Worm (Caenorhabditis elegans) whole organism, mixed stage, embryonic: ENCODE measurements around the gene F22E5.23.
"Not testable (repeated sequence)": the region's sequence is repeated elsewhere in the genome, so short reads cannot be mapped to it uniquely, and the experiment has no call there.

Experiments
- M03D4.4 ChIP-seq: sonication (generic microtip); optimal IDR thresholded peaks from 2 replicates; lab custom pipeline; 2017; ENCODE audit warnings: mild to moderate bottlenecking, missing genetic modification characterization, missing compliant biosample characterization
- bed-3 ChIP-seq: fragments of 200-800 bp; sonication (Bioruptor generic); optimal IDR thresholded peaks from 3 replicates; lab custom pipeline; 2018; ENCODE audit warnings: mild to moderate bottlenecking, missing genetic modification characterization, moderate library complexity, missing compliant biosample characterization
- blmp-1 ChIP-seq: fragments of 150-350 bp; optimal IDR thresholded peaks from 2 replicates; lab custom pipeline; 2014; ENCODE audit warnings: missing biosample characterization, missing genetic modification characterization
- ceh-39 ChIP-seq: fragments of 150-350 bp; optimal IDR thresholded peaks from 2 replicates; lab custom pipeline; 2014; ENCODE audit warnings: missing biosample characterization, missing genetic modification characterization
- ceh-43 ChIP-seq: fragments of 200-800 bp; sonication (Bioruptor generic); optimal IDR thresholded peaks from 2 replicates; lab custom pipeline; 2018; ENCODE audit warnings: mild to moderate bottlenecking, missing genetic modification characterization, moderate library complexity, missing compliant biosample characterization
- ceh-83 ChIP-seq: fragments of 200-800 bp; sonication (Bioruptor generic); optimal IDR thresholded peaks from 2 replicates; lab custom pipeline; 2018; ENCODE audit warnings: mild to moderate bottlenecking, missing genetic modification characterization, missing compliant biosample characterization
- ces-1 ChIP-seq: fragments of 150-350 bp; optimal IDR thresholded peaks from 2 replicates; lab custom pipeline; 2014; ENCODE audit warnings: missing biosample characterization, missing genetic modification reagents, missing genetic modification characterization
- drap-1 ChIP-seq: fragments of 200-800 bp; sonication (Bioruptor generic); optimal IDR thresholded peaks from 3 replicates; lab custom pipeline; 2018; ENCODE audit warnings: mild to moderate bottlenecking, missing genetic modification characterization, missing compliant biosample characterization
- elt-1 ChIP-seq: sonication (generic microtip); optimal IDR thresholded peaks from 2 replicates; lab custom pipeline; 2017; ENCODE audit warnings: missing genetic modification characterization, mild to moderate bottlenecking, missing compliant biosample characterization, antibody characterized with exemption, moderate library complexity, borderline replicate concordance; ENCODE audit not compliant: insufficient read depth
- elt-3 ChIP-seq: fragments of 150-350 bp; optimal IDR thresholded peaks from 2 replicates; lab custom pipeline; 2014; ENCODE audit warnings: missing biosample characterization, missing genetic modification characterization
- flh-1 ChIP-seq: fragments of 200-800 bp; sonication (Bioruptor generic); optimal IDR thresholded peaks from 2 replicates; lab custom pipeline; 2018; ENCODE audit warnings: mild to moderate bottlenecking, missing genetic modification characterization, moderate library complexity, missing compliant biosample characterization
- ham-2 ChIP-seq: fragments of 200-800 bp; sonication (Bioruptor generic); optimal IDR thresholded peaks from 2 replicates; lab custom pipeline; 2018; ENCODE audit warnings: mild to moderate bottlenecking, missing genetic modification characterization, missing compliant biosample characterization
- hlh-1 ChIP-seq: fragments of 150-350 bp; optimal IDR thresholded peaks from 2 replicates; lab custom pipeline; 2014; ENCODE audit warnings: missing biosample characterization, missing genetic modification reagents, missing genetic modification characterization
- lin-13 ChIP-seq: fragments of 150-350 bp; optimal IDR thresholded peaks from 2 replicates; lab custom pipeline; 2014; ENCODE audit warnings: missing biosample characterization, missing genetic modification characterization
- lin-32 ChIP-seq: fragments of 200-800 bp; sonication (Bioruptor generic); optimal IDR thresholded peaks from 2 replicates; lab custom pipeline; 2018; ENCODE audit warnings: mild to moderate bottlenecking, missing genetic modification characterization, missing compliant biosample characterization
- lsy-2 ChIP-seq: fragments of 150-350 bp; optimal IDR thresholded peaks from 2 replicates; lab custom pipeline; 2014; ENCODE audit warnings: missing biosample characterization, missing genetic modification characterization
- mls-2 ChIP-seq: sonication (generic microtip); optimal IDR thresholded peaks from 2 replicates; lab custom pipeline; 2016; ENCODE audit warnings: mild to moderate bottlenecking, missing genetic modification characterization, moderate library complexity, missing compliant biosample characterization
- nhr-12 ChIP-seq: fragments of 150-350 bp; optimal IDR thresholded peaks from 2 replicates; lab custom pipeline; 2014; ENCODE audit warnings: missing biosample characterization, missing genetic modification characterization
- nhr-2 ChIP-seq: fragments of 150-350 bp; optimal IDR thresholded peaks from 2 replicates; lab custom pipeline; 2014; ENCODE audit warnings: missing biosample characterization, missing genetic modification characterization
- nhr-28 ChIP-seq: fragments of 150-350 bp; optimal IDR thresholded peaks from 2 replicates; lab custom pipeline; 2014; ENCODE audit warnings: missing biosample characterization, missing genetic modification characterization
- nhr-76 ChIP-seq: sonication (generic microtip); optimal IDR thresholded peaks from 2 replicates; lab custom pipeline; 2017; ENCODE audit warnings: missing biosample characterization, missing genetic modification characterization
- pha-4 ChIP-seq: fragments of 150-350 bp; optimal IDR thresholded peaks from 2 replicates; lab custom pipeline; 2018; ENCODE audit warnings: missing biosample characterization, missing genetic modification reagents, missing genetic modification characterization
- snpc-4 ChIP-seq: fragments of 150-350 bp; optimal IDR thresholded peaks from 2 replicates; lab custom pipeline; 2014; ENCODE audit warnings: missing biosample characterization, missing genetic modification characterization
- sptf-1 ChIP-seq: sonication (generic microtip); optimal IDR thresholded peaks from 2 replicates; lab custom pipeline; 2017; ENCODE audit warnings: mild to moderate bottlenecking, missing genetic modification characterization, moderate library complexity, missing compliant biosample characterization
- tbx-8 ChIP-seq: fragments of 200-800 bp; sonication (Bioruptor generic); optimal IDR thresholded peaks from 2 replicates; lab custom pipeline; 2018; ENCODE audit warnings: mild to moderate bottlenecking, missing genetic modification characterization, moderate library complexity, missing compliant biosample characterization
- unc-120 ChIP-seq: sonication (generic microtip); optimal IDR thresholded peaks from 2 replicates; lab custom pipeline; 2017; ENCODE audit warnings: missing genetic modification characterization, missing compliant biosample characterization; ENCODE audit not compliant: poor library complexity, severe bottlenecking
- unc-62 ChIP-seq: fragments of 150-350 bp; optimal IDR thresholded peaks from 2 replicates; lab custom pipeline; 2014; ENCODE audit warnings: missing biosample characterization, missing genetic modification reagents, missing genetic modification characterization
- zip-8 ChIP-seq: fragments of 150-350 bp; optimal IDR thresholded peaks from 2 replicates; lab custom pipeline; 2014; ENCODE audit warnings: missing biosample characterization, missing genetic modification characterization
- ztf-11 ChIP-seq: fragments of 150-350 bp; optimal IDR thresholded peaks from 2 replicates; lab custom pipeline; 2014; ENCODE audit warnings: missing biosample characterization, missing genetic modification characterization

Gene F22E5.23

ce11 chrII:2673534-2673933 is 32.5 kb downstream of the F22E5.23 start, which contains the start of the genes F22E5.20 and F22E5.1:
F22E5.20 (minus strand) TSS chrII:2673634.
F22E5.1 (plus strand) TSS chrII:2673775.
- not testable (repeated sequence) for TF ChIP-seq ztf-11, ceh-39, elt-3 (tag; lab: Kevin White, UChicago)
- TF ChIP-seq, all 35 proteins: peak for 0; not testable (repeated sequence) for 35

- TF ChIP-seq ztf-11 (tag; lab: Kevin White, UChicago): no peak
- no peak for TF ChIP-seq mls-2 (tag; lab: Kevin White, UChicago)
- no peak for TF ChIP-seq blmp-1 (tag; lab: Kevin White, UChicago)
- no peak for TF ChIP-seq sptf-1
- TF ChIP-seq bed-3 (GFP tag; lab: Kevin White, UChicago): no peak
- TF ChIP-seq, all 35 proteins: peak for 0
These were observed 36.6 kb downstream of the F22E5.23 start, which contains the start of gene F22E5.17 for ce11 chrII:2677534-2678168. F22E5.17 (plus strand) TSS chrII:2678041.

ce11 chrII:2681118-2681517 is 40.0 kb downstream of the F22E5.23 start, which contains the start of gene F34D6.1:
F34D6.1 (minus strand) TSS chrII:2681218.
- no peak for TF ChIP-seq lsy-2 (tag; lab: Kevin White, UChicago)
- TF ChIP-seq flh-1 (GFP tag; lab: Kevin White, UChicago): no peak
- TF ChIP-seq ceh-39 (tag; lab: Kevin White, UChicago): no peak

ce11 chrII:2684208-2684607 is 43.1 kb downstream of the F22E5.23 start, which contains the start of gene ceh-87:
ceh-87 (minus strand) TSS chrII:2684308.
- TF ChIP-seq elt-1 (tag; lab: Kevin White, UChicago) (no peak), tbx-8 (GFP tag; lab: Kevin White, UChicago) (no peak), M03D4.4 (no peak), nhr-28 (tag; lab: Kevin White, UChicago) (no peak), elt-3 (tag; lab: Kevin White, UChicago) (no peak), ces-1 (no peak), snpc-4 (no peak), mls-2 (tag; lab: Kevin White, UChicago) (no peak), lin-32 (GFP tag; lab: Kevin White, UChicago) (no peak), ceh-83 (GFP tag; lab: Kevin White, UChicago) (no peak)
- TF ChIP-seq, all 35 proteins: peak for 0

ce11 chrII:2684783-2685182 is 43.7 kb downstream of the F22E5.23 start:
- TF ChIP-seq nhr-76 (tag; lab: Kevin White, UChicago): no peak
- no peak for TF ChIP-seq flh-1 (GFP tag; lab: Kevin White, UChicago)
- TF ChIP-seq ceh-39 (tag; lab: Kevin White, UChicago): no peak
- TF ChIP-seq elt-1 (tag; lab: Kevin White, UChicago): no peak
- TF ChIP-seq nhr-12 (tag; lab: Kevin White, UChicago): no peak
- no peak for TF ChIP-seq zip-8 (tag; lab: Kevin White, UChicago)
- TF ChIP-seq hlh-1: no peak
- no peak for TF ChIP-seq snpc-4
- no peak for TF ChIP-seq nhr-28 (tag; lab: Kevin White, UChicago)
- TF ChIP-seq M03D4.4: no peak
- no peak for TF ChIP-seq drap-1 (GFP tag; lab: Kevin White, UChicago)
- TF ChIP-seq lin-13 (tag; lab: Kevin White, UChicago): no peak
- no peak for TF ChIP-seq lsy-2 (tag; lab: Kevin White, UChicago)
- no peak for TF ChIP-seq pha-4 (tag; lab: Kevin White, UChicago)
- no peak for TF ChIP-seq ceh-43 (GFP tag; lab: Kevin White, UChicago)
- no peak for TF ChIP-seq nhr-2 (tag; lab: Kevin White, UChicago)
- TF ChIP-seq bed-3 (GFP tag; lab: Kevin White, UChicago): no peak
- no peak for TF ChIP-seq ztf-11 (tag; lab: Kevin White, UChicago)
- TF ChIP-seq, all 35 proteins: peak for 0

ce11 chrII:2686985-2687675 is 46.0 kb downstream of the F22E5.23 start, which contains the start of the genes sup-9 and nspf-1:
sup-9 (minus strand) TSS chrII:2687027.
nspf-1 (plus strand) TSS chrII:2687625.
- no peak for TF ChIP-seq ham-2 (GFP tag; lab: Kevin White, UChicago)
- TF ChIP-seq sptf-1: no peak
- TF ChIP-seq drap-1 (GFP tag; lab: Kevin White, UChicago): no peak
- TF ChIP-seq ces-1: peak; percentile 15
- peak; percentile 48 for TF ChIP-seq unc-120 (tag; lab: Kevin White, UChicago)
- peak; percentile 34 for TF ChIP-seq hlh-1
- no peak for TF ChIP-seq lin-32 (GFP tag; lab: Kevin White, UChicago)
- peak; percentile 65 for TF ChIP-seq unc-62 (GFP tag; lab: Kevin White, UChicago)
- no peak for TF ChIP-seq ztf-11 (tag; lab: Kevin White, UChicago)
- no peak for TF ChIP-seq nhr-12 (tag; lab: Kevin White, UChicago)
- TF ChIP-seq blmp-1 (tag; lab: Kevin White, UChicago): no peak
- no peak for TF ChIP-seq elt-1 (tag; lab: Kevin White, UChicago)
- no peak for TF ChIP-seq ceh-39 (tag; lab: Kevin White, UChicago)
